Worm (Caenorhabditis elegans) whole organism, L2 larva: ENCODE data around the gene hum-2.

Source experiments
- R02D3.7 ChIP-seq: fragments of 150-350 bp; optimal IDR thresholded peaks from 2 replicates; lab custom pipeline; 2014; ENCODE audit warnings: missing biosample characterization, missing genetic modification characterization
- fos-1 ChIP-seq: fragments of 150-350 bp; optimal IDR thresholded peaks from 2 replicates; lab custom pipeline; 2014; ENCODE audit warnings: missing biosample characterization, missing genetic modification characterization

DNA sequence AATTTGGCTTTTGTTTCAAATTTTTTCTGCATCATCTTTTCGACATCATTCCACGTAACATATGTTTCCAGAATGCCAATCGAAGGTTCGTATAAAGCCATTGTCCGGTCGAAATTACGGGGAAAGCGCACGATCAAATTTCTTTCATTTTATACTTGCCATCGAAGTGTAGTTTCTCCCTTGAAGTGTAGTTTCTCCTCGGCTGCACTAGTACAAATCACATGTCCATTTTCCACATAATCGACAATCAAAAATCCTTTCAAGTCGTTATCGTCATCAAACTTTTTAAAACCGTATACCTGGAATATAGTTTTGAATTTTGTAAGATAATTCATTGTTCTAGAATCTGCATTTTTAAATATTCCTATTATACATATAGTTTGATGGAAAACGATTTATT, 10.6 kb upstream of the hum-2 start, which contains the start of gene E02C12.9:
- TF ChIP-seq fos-1 (tag; lab: Kevin White, UChicago) (no peak), R02D3.7 (no peak)
